Worm (Caenorhabditis elegans): ENCODE results near the gene F14H12.8.

The F14H12.8 gene

ce11 chrX:4368800-4369199 lies 4.0 kb upstream of the F14H12.8 start, which contains the start of gene R160.4:
Gene R160.4, minus strand, starts transcription at chrX:4368900.
- TF ChIP-seq gei-17 (GFP tag; optimal IDR thresholded peaks at IDR 0.05), result no peak
- no peak for TF ChIP-seq atf-7 (tag; optimal IDR thresholded peaks at IDR 0.05)
- no peak for TF ChIP-seq ets-4 (GFP tag; optimal IDR thresholded peaks at IDR 0.05)
- TF ChIP-seq die-1 (tag; optimal IDR thresholded peaks at IDR 0.05), result no peak
- TF ChIP-seq egrh-3 (GFP tag; IDR thresholded peaks at IDR 0.05), result no peak
- TF ChIP-seq unc-62 (GFP tag; optimal IDR thresholded peaks at IDR 0.05), result no peak
- TF ChIP-seq attf-5 (GFP tag; optimal IDR thresholded peaks at IDR 0.05), result no peak
- TF ChIP-seq repo-1 (tag; optimal IDR thresholded peaks at IDR 0.05), result no peak
- no peak for TF ChIP-seq B0035.1 (tag; optimal IDR thresholded peaks at IDR 0.05)
- TF ChIP-seq lin-35 (GFP tag; optimal IDR thresholded peaks at IDR 0.05), result no peak
- TF ChIP-seq B0336.3 (GFP tag; IDR thresholded peaks at IDR 0.05), result no peak
- no peak for TF ChIP-seq snpc-1.1 (tag; optimal IDR thresholded peaks at IDR 0.05; ENCODE audit: insufficient read depth)
- TF ChIP-seq ztf-6 (GFP tag; IDR thresholded peaks at IDR 0.05), result no peak
- no peak for TF ChIP-seq dpff-1 (tag; optimal IDR thresholded peaks at IDR 0.05)

ce11 chrX:4367414-4367813 lies 2.6 kb upstream of the F14H12.8 start, which contains the start of gene R160.10:
Gene R160.10, minus strand, starts transcription at chrX:4367514.
- TF ChIP-seq ekl-4 (GFP tag; IDR thresholded peaks at IDR 0.05) (no peak), lin-40 (tag; optimal IDR thresholded peaks at IDR 0.05) (no peak), F52B5.7 (tag; optimal IDR thresholded peaks at IDR 0.05) (no peak), B0336.3 (GFP tag; IDR thresholded peaks at IDR 0.05) (no peak), Y53G8AR.9 (GFP tag; conservative IDR thresholded peaks at IDR 0.05) (no peak), nfyb-1 (GFP tag; IDR thresholded peaks at IDR 0.05) (no peak), T07F8.4 (tag; optimal IDR thresholded peaks at IDR 0.05) (no peak), hrde-1 (tag; optimal IDR thresholded peaks at IDR 0.05; ENCODE audit: borderline replicate concordance) (no peak), ceh-79 (tag; optimal IDR thresholded peaks at IDR 0.05) (no peak), hlh-26 (GFP tag; conservative IDR thresholded peaks at IDR 0.05) (no peak), ztf-18 (tag; optimal IDR thresholded peaks at IDR 0.05) (no peak), sptf-2 (GFP tag; optimal IDR thresholded peaks at IDR 0.05) (no peak)

ce11 chrX:4366231-4366630 lies 1.5 kb upstream of the F14H12.8 start, which contains the start of gene R160.3:
Gene R160.3, minus strand, starts transcription at chrX:4366331.
- TF ChIP-seq snpc-4 (GFP tag; optimal IDR thresholded peaks at IDR 0.05) (no peak), snpc-4 (tag; optimal IDR thresholded peaks at IDR 0.05) (no peak), lsy-27 (tag; optimal IDR thresholded peaks at IDR 0.05; ENCODE audit: borderline replicate concordance, insufficient read depth) (no peak), let-526 (GFP tag; IDR thresholded peaks at IDR 0.05) (no peak), rec-8 (tag; optimal IDR thresholded peaks at IDR 0.05) (no peak), ztf-22 (GFP tag; optimal IDR thresholded peaks at IDR 0.05) (no peak), hrde-1 (tag; optimal IDR thresholded peaks at IDR 0.05; ENCODE audit: borderline replicate concordance) (no peak), B0035.1 (tag; optimal IDR thresholded peaks at IDR 0.05) (no peak), mel-28 (tag; optimal IDR thresholded peaks at IDR 0.05; ENCODE audit: borderline replicate concordance) (no peak), repo-1 (tag; optimal IDR thresholded peaks at IDR 0.05) (no peak), ceh-100 (GFP tag; IDR thresholded peaks at IDR 0.05) (no peak), ztf-28 (GFP tag; IDR thresholded peaks at IDR 0.05) (no peak), K12H6.12 (tag; optimal IDR thresholded peaks at IDR 0.05) (no peak), C06A6.2 (GFP tag; conservative IDR thresholded peaks at IDR 0.05) (no peak)

Data from whole organism, young adult.